Worm (Caenorhabditis elegans) whole organism, midembryonic: Measurements from ENCODE around the gene dmsr-10.

ENCODE experiments used
- T22C8.4 ChIP-seq: fragments of 200-800 bp; sonication (Bioruptor generic); IDR thresholded peaks from 2 replicates; pipeline ENCODE4 v1.3.6; 2022; ENCODE audit warnings: missing genetic modification characterization, missing compliant biosample characterization
- cog-1 ChIP-seq: sonication (generic microtip); optimal IDR thresholded peaks from 2 replicates; lab custom pipeline; 2016; ENCODE audit warnings: missing genetic modification characterization, missing compliant biosample characterization
- flt-1 ChIP-seq: fragments of 200-800 bp; sonication (Bioruptor generic); IDR thresholded peaks from 2 replicates; pipeline ENCODE4 v1.3.6; 2022; ENCODE audit warnings: missing genetic modification characterization, missing compliant biosample characterization
- klf-2 ChIP-seq: fragments of 200-800 bp; sonication (Bioruptor generic); conservative IDR thresholded peaks from 2 replicates; pipeline ENCODE4 v1.3.6; 2022; ENCODE audit warnings: missing genetic modification reagents, missing genetic modification characterization, missing compliant biosample characterization
- med-1 ChIP-seq: sonication (generic microtip); optimal IDR thresholded peaks from 2 replicates; lab custom pipeline; 2017; ENCODE audit warnings: missing genetic modification characterization, mild to moderate bottlenecking, missing compliant biosample characterization, antibody characterized with exemption, missing genetic modification reagents; ENCODE audit not compliant: insufficient read depth
- ref-1 ChIP-seq: fragments of 200-800 bp; sonication (Bioruptor generic); conservative IDR thresholded peaks from 2 replicates; pipeline ENCODE4 v1.3.6; 2022; ENCODE audit warnings: missing genetic modification reagents, missing genetic modification characterization, missing compliant biosample characterization
- tab-1 ChIP-seq: fragments of 200-800 bp; sonication (Bioruptor generic); IDR thresholded peaks from 2 replicates; pipeline ENCODE4 v1.3.6; 2022; ENCODE audit warnings: missing genetic modification characterization, missing compliant biosample characterization
- ztf-23 ChIP-seq: fragments of 200-800 bp; sonication (Bioruptor generic); IDR thresholded peaks from 2 replicates; pipeline ENCODE4 v1.3.6; 2022; ENCODE audit warnings: missing genetic modification reagents, missing genetic modification characterization, missing compliant biosample characterization
- ztf-29 ChIP-seq: fragments of 200-800 bp; sonication (Bioruptor generic); IDR thresholded peaks from 2 replicates; pipeline ENCODE4 v1.3.6; 2022; ENCODE audit warnings: missing genetic modification reagents, missing genetic modification characterization, missing compliant biosample characterization

The dmsr-10 gene

ce11 chrV:6829404-6829803 is 27.7 kb upstream of the dmsr-10 start, which contains the start of gene col-141:
col-141 (plus strand) TSS chrV:6829704.
- no peak for TF ChIP-seq med-1
- no peak for TF ChIP-seq T22C8.4
- no peak for TF ChIP-seq ztf-29
- no peak for TF ChIP-seq flt-1 (GFP tag; lab: Robert Waterston, UW)
- no peak for TF ChIP-seq ztf-23
- TF ChIP-seq tab-1 (GFP tag; lab: Robert Waterston, UW), result no peak
- TF ChIP-seq ref-1 (GFP tag; lab: Robert Waterston, UW), result no peak
- TF ChIP-seq klf-2 (GFP tag; lab: Robert Waterston, UW), result no peak
- no peak for TF ChIP-seq cog-1 (tag; lab: Kevin White, UChicago)

- TF ChIP-seq flt-1 (GFP tag; lab: Robert Waterston, UW) (no peak), ref-1 (GFP tag; lab: Robert Waterston, UW) (no peak), ztf-29 (no peak), cog-1 (tag; lab: Kevin White, UChicago) (no peak), ztf-23 (no peak)
Measured at ce11 chrV:6828786-6829185, 27.0 kb upstream of the dmsr-10 start, which contains the start of gene dmsr-15. dmsr-15 (minus strand) TSS chrV:6828886.

DNA sequence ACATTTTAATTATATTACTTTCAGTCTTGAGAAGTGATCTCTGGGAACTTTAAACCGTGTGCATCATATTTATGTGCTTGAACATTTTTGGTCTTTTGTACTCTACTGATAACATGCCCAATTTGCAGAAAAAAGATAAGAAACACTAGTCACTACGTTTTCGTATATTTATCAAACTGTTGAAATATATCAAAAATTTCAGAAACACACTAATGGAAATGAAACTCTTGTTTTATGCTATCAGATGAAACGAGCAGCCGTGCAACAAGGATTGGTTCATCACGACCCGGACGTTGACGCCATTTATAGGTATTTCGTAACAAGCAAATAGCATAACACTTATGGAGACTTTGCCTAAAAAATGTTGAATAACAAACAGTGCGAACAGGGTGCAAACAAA is 21.7 kb upstream of the dmsr-10 start:
- no peak for TF ChIP-seq cog-1 (tag; lab: Kevin White, UChicago)
- no peak for TF ChIP-seq flt-1 (GFP tag; lab: Robert Waterston, UW)
- TF ChIP-seq ztf-23, result no peak
- TF ChIP-seq klf-2 (GFP tag; lab: Robert Waterston, UW), result no peak
- no peak for TF ChIP-seq T22C8.4
- no peak for TF ChIP-seq ref-1 (GFP tag; lab: Robert Waterston, UW)
- no peak for TF ChIP-seq tab-1 (GFP tag; lab: Robert Waterston, UW)
- no peak for TF ChIP-seq med-1
- no peak for TF ChIP-seq ztf-29

DNA sequence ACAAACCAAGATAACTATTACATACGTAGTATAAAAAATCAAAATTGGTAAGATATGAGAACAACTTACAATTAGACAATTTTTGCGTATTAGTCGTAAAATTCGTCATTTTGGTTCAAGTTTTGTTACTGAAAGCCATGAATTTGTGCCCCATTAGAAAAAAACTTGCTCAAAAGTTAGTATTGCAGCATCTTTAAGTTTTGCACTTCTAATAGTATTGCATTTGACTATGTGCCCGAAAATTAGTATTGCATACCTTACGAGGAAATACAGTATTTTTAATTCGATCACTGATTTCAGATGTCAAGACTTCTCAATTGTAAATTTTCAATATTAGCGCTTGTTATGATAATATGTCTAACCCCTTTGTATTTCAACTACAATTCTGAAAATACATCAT is 19.8 kb upstream of the dmsr-10 start, which contains the start of gene T15B7.8:
TSS of gene T15B7.8 (plus strand) at position 301 of the 400 bp plus-strand sequence.
- TF ChIP-seq ztf-29 (no peak), klf-2 (GFP tag; lab: Robert Waterston, UW) (no peak), flt-1 (GFP tag; lab: Robert Waterston, UW) (no peak), ref-1 (GFP tag; lab: Robert Waterston, UW) (no peak), ztf-23 (no peak), tab-1 (GFP tag; lab: Robert Waterston, UW) (no peak), cog-1 (tag; lab: Kevin White, UChicago) (no peak), med-1 (no peak), T22C8.4 (no peak)

- TF ChIP-seq med-1 (no peak), klf-2 (GFP tag; lab: Robert Waterston, UW) (no peak), ztf-29 (no peak), T22C8.4 (no peak), cog-1 (tag; lab: Kevin White, UChicago) (no peak), flt-1 (GFP tag; lab: Robert Waterston, UW) (no peak)
Measured at ce11 chrV:6819812-6820211, 18.1 kb upstream of the dmsr-10 start, which contains the start of gene dmsr-13. dmsr-13 (minus strand) TSS chrV:6819912.

DNA sequence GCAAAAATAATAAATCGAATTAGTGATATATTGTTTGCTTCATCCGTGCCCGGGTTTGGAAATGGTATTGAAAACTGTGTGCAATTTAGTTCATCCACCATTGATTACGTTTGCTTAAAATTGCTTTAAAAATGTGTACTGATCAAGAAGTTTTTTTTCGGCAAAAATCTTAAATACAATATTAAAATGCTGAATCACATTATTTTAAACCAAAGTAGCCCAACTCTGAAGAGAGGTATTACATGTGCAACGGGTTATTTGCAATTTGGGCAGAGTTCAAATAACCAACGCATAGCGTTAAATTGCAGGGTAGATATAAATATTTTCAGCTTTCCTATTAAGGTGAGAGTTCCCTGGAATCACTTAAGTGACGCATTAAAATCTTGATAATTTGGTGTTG is 15.4 kb upstream of the dmsr-10 start, which contains the start of gene dmsr-14:
TSS of gene dmsr-14 (minus strand) at position 101 of the 400 bp plus-strand sequence.
- no peak for TF ChIP-seq ztf-29
- TF ChIP-seq ztf-23, result no peak
- TF ChIP-seq med-1, result no peak
- TF ChIP-seq tab-1 (GFP tag; lab: Robert Waterston, UW), result no peak
- TF ChIP-seq cog-1 (tag; lab: Kevin White, UChicago), result no peak
- no peak for TF ChIP-seq flt-1 (GFP tag; lab: Robert Waterston, UW)
- no peak for TF ChIP-seq klf-2 (GFP tag; lab: Robert Waterston, UW)
- no peak for TF ChIP-seq ref-1 (GFP tag; lab: Robert Waterston, UW)
- TF ChIP-seq T22C8.4, result no peak

DNA sequence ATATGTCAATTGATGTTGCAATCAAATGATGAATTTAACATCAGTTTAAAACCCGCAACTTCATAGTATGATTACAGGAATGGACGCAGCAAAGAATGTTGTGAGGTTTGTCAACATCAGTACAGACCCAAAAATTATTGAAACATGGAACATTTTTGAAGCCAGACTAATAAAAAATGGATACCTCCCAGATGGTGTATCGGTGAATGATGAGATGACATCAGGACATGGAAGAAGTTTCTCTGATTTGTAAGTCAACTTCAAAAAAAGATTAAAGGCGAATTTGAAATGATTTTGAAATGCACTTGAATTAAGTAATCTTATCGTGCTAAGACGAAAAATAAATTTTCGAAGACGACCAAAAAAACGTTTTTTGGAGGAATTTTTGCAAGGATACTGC is 12.1 kb upstream of the dmsr-10 start:
- TF ChIP-seq ztf-29 (no peak), flt-1 (GFP tag; lab: Robert Waterston, UW) (no peak), ref-1 (GFP tag; lab: Robert Waterston, UW) (no peak), cog-1 (tag; lab: Kevin White, UChicago) (no peak), T22C8.4 (no peak), ztf-23 (no peak), tab-1 (GFP tag; lab: Robert Waterston, UW) (no peak), med-1 (no peak), klf-2 (GFP tag; lab: Robert Waterston, UW) (no peak)

ce11 chrV:6811863-6812262 is 10.1 kb upstream of the dmsr-10 start:
- TF ChIP-seq ztf-29, result no peak
- TF ChIP-seq cog-1 (tag; lab: Kevin White, UChicago), result no peak
- TF ChIP-seq ref-1 (GFP tag; lab: Robert Waterston, UW), result no peak
- no peak for TF ChIP-seq flt-1 (GFP tag; lab: Robert Waterston, UW)
- no peak for TF ChIP-seq tab-1 (GFP tag; lab: Robert Waterston, UW)
- no peak for TF ChIP-seq ztf-23
- no peak for TF ChIP-seq klf-2 (GFP tag; lab: Robert Waterston, UW)
- TF ChIP-seq med-1, result no peak
- no peak for TF ChIP-seq T22C8.4

- TF ChIP-seq med-1 (no peak), tab-1 (GFP tag; lab: Robert Waterston, UW) (no peak), ztf-23 (no peak), ref-1 (GFP tag; lab: Robert Waterston, UW) (no peak), cog-1 (tag; lab: Kevin White, UChicago) (no peak), T22C8.4 (no peak), ztf-29 (no peak), flt-1 (GFP tag; lab: Robert Waterston, UW) (no peak), klf-2 (GFP tag; lab: Robert Waterston, UW) (no peak)
Measured at ce11 chrV:6810091-6810490, 8.3 kb upstream of the dmsr-10 start.

- TF ChIP-seq cog-1 (tag; lab: Kevin White, UChicago) (no peak), ref-1 (GFP tag; lab: Robert Waterston, UW) (no peak), med-1 (no peak), flt-1 (GFP tag; lab: Robert Waterston, UW) (no peak), tab-1 (GFP tag; lab: Robert Waterston, UW) (no peak), T22C8.4 (no peak), ztf-29 (no peak), ztf-23 (no peak), klf-2 (GFP tag; lab: Robert Waterston, UW) (no peak)
Measured at ce11 chrV:6808962-6809361, 7.2 kb upstream of the dmsr-10 start, which contains the start of gene dmsr-16. dmsr-16 (minus strand) TSS chrV:6809062.
